Worm (Caenorhabditis elegans) whole organism, L2 larva: ENCODE data around the gene srv-11.

Experiments
- ceh-82 ChIP-seq: fragments of 150-350 bp; optimal IDR thresholded peaks from 2 replicates; lab custom pipeline; 2014; ENCODE audit warnings: missing biosample characterization, missing genetic modification characterization
- egl-27 ChIP-seq: sonication (generic microtip); optimal IDR thresholded peaks from 3 replicates; lab custom pipeline; 2017; ENCODE audit warnings: missing biosample characterization, missing genetic modification reagents, missing genetic modification characterization
- fos-1 ChIP-seq: fragments of 150-350 bp; optimal IDR thresholded peaks from 2 replicates; lab custom pipeline; 2014; ENCODE audit warnings: missing biosample characterization, missing genetic modification characterization
- lsy-2 ChIP-seq, 2 experiments: fragments of 150-350 bp in 1 of 2; sonication (generic microtip) in 1 of 2; optimal IDR thresholded peaks; 2 replicates each; lab custom pipeline; 2014 to 2017; ENCODE audit warnings: missing biosample characterization in 2 of 2, missing genetic modification characterization in 2 of 2
- nhr-23 ChIP-seq: fragments of 150-350 bp; optimal IDR thresholded peaks from 2 replicates; lab custom pipeline; 2014; ENCODE audit warnings: missing biosample characterization, missing genetic modification reagents, missing genetic modification characterization
- nhr-25 ChIP-seq: fragments of 150-350 bp; sonication (generic microtip); optimal IDR thresholded peaks from 3 replicates; lab custom pipeline; 2014; ENCODE audit warnings: missing biosample characterization, missing genetic modification characterization
- skn-1 ChIP-seq: sonication (generic microtip); optimal IDR thresholded peaks from 2 replicates; lab custom pipeline; 2017; ENCODE audit warnings: missing biosample characterization, missing genetic modification characterization
- snpc-4 ChIP-seq: fragments of 150-350 bp; optimal IDR thresholded peaks from 2 replicates; lab custom pipeline; 2014; ENCODE audit warnings: missing biosample characterization, missing genetic modification characterization
- unc-39 ChIP-seq: fragments of 150-350 bp; optimal IDR thresholded peaks from 2 replicates; lab custom pipeline; 2014; ENCODE audit warnings: missing biosample characterization, missing genetic modification characterization
- zag-1 ChIP-seq: fragments of 150-350 bp; optimal IDR thresholded peaks from 2 replicates; lab custom pipeline; 2014; ENCODE audit warnings: missing biosample characterization, missing genetic modification characterization

ce11 chrIV:16192754-16193153 is 28.7 kb downstream of the srv-11 start:
- TF ChIP-seq unc-39 (tag; lab: Kevin White, UChicago) = no peak
- no peak for TF ChIP-seq skn-1 (tag; lab: Kevin White, UChicago)
- TF ChIP-seq snpc-4 = no peak
- TF ChIP-seq egl-27 (tag; lab: Kevin White, UChicago) = no peak
- TF ChIP-seq lsy-2 (tag; optimal IDR thresholded peaks at IDR 0.05; lab: Kevin White, UChicago) = no peak
- no peak for TF ChIP-seq zag-1
- no peak for TF ChIP-seq nhr-23 (tag; lab: Kevin White, UChicago)
- no peak for TF ChIP-seq ceh-82 (tag; lab: Kevin White, UChicago)
- TF ChIP-seq nhr-25 (tag; lab: Kevin White, UChicago) = no peak
- TF ChIP-seq fos-1 (tag; lab: Kevin White, UChicago) = no peak
